Worm (Caenorhabditis elegans): ENCODE measurements around the gene sqrd-1.

The sqrd-1 gene

ce11 chrIV:14182077-14182476 lies 37.6 kb upstream of the sqrd-1 start, which contains the start of gene R05A10.1:
R05A10.1 (plus strand) TSS chrIV:14182377.
- TF ChIP-seq tbx-2 (tag; optimal IDR thresholded peaks at IDR 0.05) (no peak), mab-9 (GFP tag; IDR thresholded peaks at IDR 0.05) (no peak), vab-15 (tag; optimal IDR thresholded peaks at IDR 0.05) (no peak), nhr-85 (tag) (no peak), ztf-11 (tag; optimal IDR thresholded peaks at IDR 0.05) (no peak), dsc-1 (tag; optimal IDR thresholded peaks at IDR 0.05) (no peak), ces-1 (GFP tag; optimal IDR thresholded peaks at IDR 0.05) (no peak), alr-1 (tag; optimal IDR thresholded peaks at IDR 0.05; ENCODE audit: borderline replicate concordance) (no peak), lin-39 (tag; optimal IDR thresholded peaks at IDR 0.05) (no peak), hpl-2 (GFP tag; optimal IDR thresholded peaks at IDR 0.05) (no peak), elt-2 (tag; optimal IDR thresholded peaks at IDR 0.05) (no peak)

DNA sequence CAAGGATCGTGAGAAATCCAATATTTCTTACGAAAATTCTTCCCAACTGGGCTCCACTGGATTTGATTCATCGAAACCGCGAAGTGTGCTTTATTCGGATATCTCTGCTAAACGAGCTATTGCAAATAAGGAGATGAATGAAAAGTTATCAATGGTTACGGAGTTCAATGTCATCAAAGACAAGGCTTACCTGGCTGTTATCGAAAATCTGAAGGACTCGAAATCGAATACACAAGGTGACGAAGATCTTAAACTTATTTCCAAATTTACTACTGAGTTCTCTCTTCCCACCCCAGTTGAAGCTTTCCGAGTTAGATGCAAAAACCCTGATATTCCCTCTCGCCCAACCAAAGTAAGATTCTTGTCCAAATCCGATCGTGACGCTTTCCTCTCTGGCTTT lies 33.4 kb upstream of the sqrd-1 start:
- TF ChIP-seq pqm-1 (tag; optimal IDR thresholded peaks at IDR 0.05) (no peak), efl-1 (optimal IDR thresholded peaks at IDR 0.05) (no peak), efl-1 (GFP tag; optimal IDR thresholded peaks at IDR 0.05 in 1 of 2) (peak in 1 of 2 experiments; percentile 91)

DNA sequence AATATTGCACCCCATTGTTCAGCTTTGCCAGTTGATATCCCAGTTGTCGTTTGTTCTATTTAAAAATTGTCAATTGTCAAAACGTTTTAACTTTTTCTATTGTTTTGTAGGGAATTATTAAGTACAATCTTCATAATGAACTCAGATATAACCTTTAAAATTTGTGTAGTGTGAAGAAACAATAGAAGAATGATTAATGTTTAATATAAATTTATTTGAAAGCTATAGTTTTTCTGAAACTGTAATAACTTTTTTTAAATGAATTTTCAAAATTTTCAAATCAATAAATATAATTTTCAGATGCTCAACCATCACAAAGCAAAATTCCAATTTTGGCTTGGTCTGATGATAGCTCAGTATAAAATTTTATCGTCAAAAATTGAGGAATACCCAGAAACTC lies 27.8 kb upstream of the sqrd-1 start, which contains the start of gene K01G12.22:
TSS of gene K01G12.22 (plus strand) at position 301 of the 400 bp plus-strand sequence.
- no peak for TF ChIP-seq fkh-8 (tag; optimal IDR thresholded peaks at IDR 0.05)
- no peak for TF ChIP-seq nhr-12 (tag; optimal IDR thresholded peaks at IDR 0.05)
- TF ChIP-seq unc-62 (GFP tag; optimal IDR thresholded peaks at IDR 0.05), result no peak
- no peak for TF ChIP-seq fos-1 (tag; optimal IDR thresholded peaks at IDR 0.05)
- no peak for TF ChIP-seq tlp-1 (tag; optimal IDR thresholded peaks at IDR 0.05)
- TF ChIP-seq lin-35 (GFP tag; optimal IDR thresholded peaks at IDR 0.05), result no peak
- no peak for TF ChIP-seq ets-5 (GFP tag; IDR thresholded peaks at IDR 0.05)
- TF ChIP-seq nhr-71 (tag; optimal IDR thresholded peaks at IDR 0.05), result no peak
- no peak for TF ChIP-seq zag-1 (tag; optimal IDR thresholded peaks at IDR 0.05)
- TF ChIP-seq ztf-11 (tag; optimal IDR thresholded peaks at IDR 0.05), result no peak
- TF ChIP-seq egl-13 (tag; optimal IDR thresholded peaks at IDR 0.05), result no peak

DNA sequence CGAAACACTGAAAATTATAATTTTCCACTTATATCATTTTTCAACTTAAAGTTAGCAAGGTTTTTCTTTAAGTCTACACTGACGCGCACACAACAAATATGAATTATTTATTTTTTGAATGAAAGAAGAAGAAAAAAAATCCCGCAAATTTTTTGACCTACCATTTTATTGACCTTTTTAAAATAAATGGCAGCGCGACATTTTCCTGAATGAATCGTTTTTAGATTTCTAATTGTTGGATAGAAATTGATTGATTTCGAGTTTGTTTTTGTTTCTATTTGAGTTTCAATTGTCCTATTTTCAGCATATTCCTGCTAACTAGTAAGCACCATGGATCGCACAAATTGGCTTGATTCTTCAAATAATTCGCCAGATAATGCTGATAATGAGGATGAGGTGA lies 26.5 kb upstream of the sqrd-1 start, which contains the start of gene K01G12.3:
TSS of gene K01G12.3 (plus strand) at position 301 of the 400 bp plus-strand sequence.
- no peak for TF ChIP-seq blmp-1 (tag; optimal IDR thresholded peaks at IDR 0.05)
- TF ChIP-seq sox-4 (tag; optimal IDR thresholded peaks at IDR 0.05), result no peak
- no peak for TF ChIP-seq xbp-1 (tag; optimal IDR thresholded peaks at IDR 0.05)
- TF ChIP-seq nhr-47 (tag; optimal IDR thresholded peaks at IDR 0.05), result no peak
- TF ChIP-seq irx-1 (tag; optimal IDR thresholded peaks at IDR 0.05), result no peak
- TF ChIP-seq hlh-4 (tag; optimal IDR thresholded peaks at IDR 0.05), result no peak
- no peak for TF ChIP-seq nhr-77 (tag; optimal IDR thresholded peaks at IDR 0.05)
- TF ChIP-seq ceh-63 (GFP tag; optimal IDR thresholded peaks at IDR 0.05), result no peak
- no peak for TF ChIP-seq nhr-19 (GFP tag; conservative IDR thresholded peaks at IDR 0.05)
- TF ChIP-seq aha-1 (tag; optimal IDR thresholded peaks at IDR 0.05), result no peak
- TF ChIP-seq lin-35 (GFP tag; optimal IDR thresholded peaks at IDR 0.05), result no peak
- no peak for TF ChIP-seq dpl-1 (GFP tag; optimal IDR thresholded peaks at IDR 0.05)
- no peak for TF ChIP-seq jun-1 (tag; optimal IDR thresholded peaks at IDR 0.05)
- TF ChIP-seq mep-1 (tag; optimal IDR thresholded peaks at IDR 0.05), result no peak
- TF ChIP-seq grh-1 (GFP tag; IDR thresholded peaks at IDR 0.05), result no peak
- TF ChIP-seq unc-86 (tag; optimal IDR thresholded peaks at IDR 0.05), result no peak
